Worm (Caenorhabditis elegans): ENCODE results near the gene hil-4.

DNA sequence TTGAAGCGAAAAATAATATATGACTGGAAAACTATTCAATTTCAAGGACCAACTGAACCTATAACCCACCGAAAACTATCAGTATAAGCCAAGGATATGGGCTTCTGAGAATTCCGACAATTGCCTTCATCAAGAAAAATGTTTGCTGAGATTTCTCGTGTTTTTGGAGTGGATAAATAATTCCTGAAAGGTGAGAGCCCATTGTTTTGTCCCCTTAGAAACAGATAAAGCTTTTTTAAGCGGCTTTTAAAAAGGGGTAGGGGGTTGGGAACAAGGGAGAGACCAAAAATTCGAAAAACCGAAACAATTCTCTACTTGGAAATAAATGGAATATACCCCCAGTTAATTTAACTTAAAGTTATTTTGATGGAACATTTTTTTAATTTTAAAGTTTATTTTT lies 12.4 kb downstream of the hil-4 start, which contains the start of gene C18G1.8:
- TF ChIP-seq dmd-4 (tag; optimal IDR thresholded peaks at IDR 0.05) (no peak), alr-1 (tag; optimal IDR thresholded peaks at IDR 0.05) (no peak), lin-39 (tag; optimal IDR thresholded peaks at IDR 0.05) (no peak), nhr-23 (tag; optimal IDR thresholded peaks at IDR 0.05) (no peak), egl-27 (tag; optimal IDR thresholded peaks at IDR 0.05) (no peak), nhr-25 (tag; optimal IDR thresholded peaks at IDR 0.05) (no peak), unc-62 (GFP tag; optimal IDR thresholded peaks at IDR 0.05) (no peak), ama-1 (optimal IDR thresholded peaks at IDR 0.05) (no peak), nhr-12 (tag; optimal IDR thresholded peaks at IDR 0.05) (no peak), lsy-2 (tag; optimal IDR thresholded peaks at IDR 0.05) (no peak), nhr-237 (tag; optimal IDR thresholded peaks at IDR 0.05) (no peak), nhr-21 (tag; optimal IDR thresholded peaks at IDR 0.05) (no peak), peb-1 (tag; optimal IDR thresholded peaks at IDR 0.05) (no peak)
